Fruit fly (Drosophila melanogaster) whole organism, embryonic: ENCODE results near the gene Wwox.

ENCODE experiments used
- Atf3 ChIP-seq: fragments of 200-800 bp; sonication (Bioruptor generic); optimal IDR thresholded peaks from 3 replicates; lab custom pipeline; 2016; ENCODE audit warnings: missing biosample characterization, missing genetic modification characterization
- BtbVII ChIP-seq: fragments of 200-800 bp; sonication (Bioruptor generic); optimal IDR thresholded peaks from 3 replicates; lab custom pipeline; 2017; ENCODE audit warnings: missing biosample characterization, mild to moderate bottlenecking, missing genetic modification characterization
- CG10543 ChIP-seq: fragments of 200-800 bp; sonication (Bioruptor generic); optimal IDR thresholded peaks from 3 replicates; lab custom pipeline; 2017; ENCODE audit warnings: missing biosample characterization, mild to moderate bottlenecking, missing genetic modification characterization, moderate library complexity
- CG10979 ChIP-seq: fragments of 200-800 bp; sonication (Bioruptor generic); optimal IDR thresholded peaks from 2 replicates; lab custom pipeline; 2018; ENCODE audit warnings: missing biosample characterization, mild to moderate bottlenecking, missing genetic modification characterization, moderate library complexity
- CG11504 ChIP-seq: fragments of 200-800 bp; sonication (Bioruptor generic); optimal IDR thresholded peaks from 3 replicates; lab custom pipeline; 2019; ENCODE audit warnings: missing biosample characterization, mild to moderate bottlenecking, missing genetic modification characterization, moderate library complexity
- CG12769 ChIP-seq: fragments of 200-800 bp; sonication (Bioruptor generic); optimal IDR thresholded peaks from 2 replicates; lab custom pipeline; 2019; ENCODE audit warnings: missing biosample characterization, mild to moderate bottlenecking, missing genetic modification characterization, moderate library complexity
- CG13287 ChIP-seq: fragments of 200-800 bp; sonication (Bioruptor generic); IDR thresholded peaks from 2 replicates; pipeline ENCODE4 v1.3.6; 2022; ENCODE audit warnings: missing biosample characterization, missing genetic modification characterization; ENCODE audit not compliant: partially characterized antibody
- CG13894 ChIP-seq: fragments of 200-800 bp; sonication (Bioruptor generic); optimal IDR thresholded peaks from 3 replicates; lab custom pipeline; 2018; ENCODE audit warnings: missing biosample characterization, mild to moderate bottlenecking, missing genetic modification characterization, moderate library complexity
- CG14710 ChIP-seq: fragments of 200-800 bp; sonication (Bioruptor generic); optimal IDR thresholded peaks from 3 replicates; lab custom pipeline; 2019; ENCODE audit warnings: missing biosample characterization, mild to moderate bottlenecking, missing genetic modification characterization, moderate library complexity
- CG15514 ChIP-seq: fragments of 200-800 bp; sonication (Bioruptor generic); optimal IDR thresholded peaks from 3 replicates; lab custom pipeline; 2017; ENCODE audit warnings: missing biosample characterization, missing genetic modification characterization, mild to moderate bottlenecking, moderate library complexity, missing genetic modification reagents
- CG1603 ChIP-seq: fragments of 200-800 bp; sonication (Bioruptor generic); optimal IDR thresholded peaks from 2 replicates; lab custom pipeline; 2019; ENCODE audit warnings: missing biosample characterization, mild to moderate bottlenecking, missing genetic modification characterization, moderate library complexity
- CG2116 ChIP-seq: fragments of 200-800 bp; sonication (Bioruptor generic); optimal IDR thresholded peaks from 3 replicates; lab custom pipeline; 2018; ENCODE audit warnings: missing biosample characterization, mild to moderate bottlenecking, missing genetic modification characterization
- CG2199 ChIP-seq: fragments of 200-800 bp; sonication (Bioruptor generic); IDR thresholded peaks from 3 replicates; pipeline ENCODE4 v1.3.6; 2022; ENCODE audit warnings: missing biosample characterization, missing genetic modification characterization
- CG30403 ChIP-seq: fragments of 200-800 bp; sonication (Bioruptor generic); optimal IDR thresholded peaks from 3 replicates; lab custom pipeline; 2016; ENCODE audit warnings: missing biosample characterization, missing genetic modification characterization
- CG3163 ChIP-seq: fragments of 200-800 bp; sonication (Bioruptor generic); optimal IDR thresholded peaks from 3 replicates; lab custom pipeline; 2016; ENCODE audit warnings: missing biosample characterization, missing genetic modification characterization
- CG5180 ChIP-seq: fragments of 200-800 bp; sonication (Bioruptor generic); optimal IDR thresholded peaks from 3 replicates; lab custom pipeline; 2017; ENCODE audit warnings: missing biosample characterization, missing genetic modification characterization, mild to moderate bottlenecking, moderate library complexity, missing genetic modification reagents
- CG5245 ChIP-seq: fragments of 200-800 bp; sonication (Bioruptor generic); optimal IDR thresholded peaks from 3 replicates; lab custom pipeline; 2016; ENCODE audit warnings: missing biosample characterization, missing genetic modification characterization
- CG6813 ChIP-seq: fragments of 200-800 bp; sonication (Bioruptor generic); optimal IDR thresholded peaks from 2 replicates; lab custom pipeline; 2017; ENCODE audit warnings: missing biosample characterization, missing genetic modification characterization, mild to moderate bottlenecking, moderate library complexity, missing genetic modification reagents
- CHES-1-like ChIP-seq: fragments of 200-800 bp; sonication (Bioruptor generic); optimal IDR thresholded peaks from 2 replicates; lab custom pipeline; 2016; ENCODE audit warnings: missing biosample characterization, missing genetic modification characterization
- CTCF ChIP-seq: fragments of 200-800 bp; sonication (Bioruptor generic); optimal IDR thresholded peaks from 2 replicates; lab custom pipeline; 2017; ENCODE audit warnings: missing biosample characterization, mild to moderate bottlenecking, missing genetic modification characterization, moderate library complexity
- Deaf1 ChIP-seq: fragments of 200-800 bp; optimal IDR thresholded peaks from 3 replicates; lab custom pipeline; 2019; ENCODE audit warnings: missing biosample characterization, mild to moderate bottlenecking, missing genetic modification characterization, moderate library complexity
- Doc2 ChIP-seq: fragments of 200-800 bp; sonication (Bioruptor generic); IDR thresholded peaks from 2 replicates; pipeline ENCODE4 v1.3.6; 2022; ENCODE audit warnings: missing biosample characterization, missing genetic modification characterization
- H2.0 ChIP-seq: fragments of 200-800 bp; sonication (Bioruptor generic); IDR thresholded peaks from 2 replicates; pipeline ENCODE4 v1.3.6; 2022; ENCODE audit warnings: missing biosample characterization, missing genetic modification characterization
- Hand ChIP-seq: fragments of 200-800 bp; sonication (Bioruptor generic); optimal IDR thresholded peaks from 2 replicates; lab custom pipeline; 2017; ENCODE audit warnings: mild to moderate bottlenecking, missing biosample characterization, missing genetic modification reagents, missing genetic modification characterization
- Hsf ChIP-seq: fragments of 200-800 bp; sonication (Bioruptor generic); optimal IDR thresholded peaks from 3 replicates; lab custom pipeline; 2016; ENCODE audit warnings: missing biosample characterization, missing genetic modification characterization
- Jarid2 ChIP-seq: fragments of 200-800 bp; sonication (Bioruptor generic); optimal IDR thresholded peaks from 3 replicates; lab custom pipeline; 2017; ENCODE audit warnings: mild to moderate bottlenecking, missing biosample characterization, missing genetic modification reagents, missing genetic modification characterization
- Mad ChIP-seq: fragments of 200-800 bp; sonication (Bioruptor generic); optimal IDR thresholded peaks from 2 replicates; lab custom pipeline; 2016; ENCODE audit warnings: missing biosample characterization, missing genetic modification characterization
- Med ChIP-seq: fragments of 200-800 bp; sonication (Bioruptor generic); peaks from one replicate; lab custom pipeline; 2016; ENCODE audit warnings: missing biosample characterization, missing genetic modification characterization, mild to moderate bottlenecking, inconsistent platforms, moderate library complexity
- NC2β ChIP-seq: fragments of 200-800 bp; sonication (Bioruptor generic); optimal IDR thresholded peaks from 2 replicates; lab custom pipeline; 2016; ENCODE audit warnings: missing biosample characterization, missing genetic modification characterization
- Opbp ChIP-seq: fragments of 200-800 bp; sonication (Bioruptor generic); IDR thresholded peaks from 3 replicates; pipeline ENCODE4 v1.3.6; 2022; ENCODE audit warnings: missing biosample characterization, missing genetic modification characterization; ENCODE audit not compliant: partially characterized antibody
- Pdp1 ChIP-seq, 2 experiments: fragments of 200-800 bp; sonication (Bioruptor generic); optimal IDR thresholded peaks; 3 replicates each; lab custom pipeline; 2016; ENCODE audit warnings: missing biosample characterization in 2 of 2, missing genetic modification characterization in 2 of 2, mild to moderate bottlenecking in 1 of 2, moderate library complexity in 1 of 2
- Rfx ChIP-seq: fragments of 200-800 bp; sonication (Bioruptor generic); IDR thresholded peaks from 2 replicates; pipeline ENCODE4 v1.3.6; 2022; ENCODE audit warnings: missing biosample characterization, missing genetic modification characterization
- Sox102F ChIP-seq: fragments of 200-800 bp; sonication (Bioruptor generic); optimal IDR thresholded peaks from 2 replicates; lab custom pipeline; 2018; ENCODE audit warnings: missing biosample characterization, mild to moderate bottlenecking, missing genetic modification characterization, moderate library complexity
- Trl ChIP-seq, 3 experiments: fragments of >200 bp in 2 of 3; fragments of 200-800 bp in 1 of 3; sonication (Bioruptor generic) in 1 of 3; optimal IDR thresholded peaks; 2 replicates in 1 of 3; 3 replicates in 2 of 3; lab custom pipeline; 2016 to 2017; ENCODE audit warnings: missing biosample characterization in 1 of 3, missing genetic modification characterization in 1 of 3
- Vsx1 ChIP-seq: fragments of 200-800 bp; sonication (Bioruptor generic); optimal IDR thresholded peaks from 2 replicates; lab custom pipeline; 2017; ENCODE audit warnings: missing biosample characterization, mild to moderate bottlenecking, missing genetic modification characterization, missing genetic modification reagents
- abd-A ChIP-seq: fragments of 200-800 bp; sonication (Bioruptor generic); optimal IDR thresholded peaks from 3 replicates; lab custom pipeline; 2019; ENCODE audit warnings: missing biosample characterization, mild to moderate bottlenecking, missing genetic modification characterization, moderate library complexity
- bcd ChIP-seq: fragments of 200-800 bp; sonication (Bioruptor generic); optimal IDR thresholded peaks from 2 replicates; lab custom pipeline; 2017; ENCODE audit warnings: missing biosample characterization, mild to moderate bottlenecking, missing genetic modification characterization
- chif ChIP-seq, 2 experiments: fragments of 200-800 bp; sonication (Bioruptor generic); optimal IDR thresholded peaks; 3 replicates each; lab custom pipeline; 2016; ENCODE audit warnings: missing biosample characterization in 2 of 2, missing genetic modification characterization in 2 of 2
- chinmo ChIP-seq: fragments of 200-800 bp; sonication (Bioruptor generic); IDR thresholded peaks from 4 replicates; pipeline ENCODE4 v1.3.6; 2022; ENCODE audit warnings: missing biosample characterization, missing genetic modification characterization; ENCODE audit not compliant: partially characterized antibody
- ci ChIP-seq: fragments of 200-800 bp; sonication (Bioruptor generic); IDR thresholded peaks from 3 replicates; pipeline ENCODE4 v1.3.6; 2022; ENCODE audit warnings: missing biosample characterization, missing genetic modification characterization
- danr ChIP-seq: fragments of 200-800 bp; sonication (Bioruptor generic); IDR thresholded peaks from 2 replicates; pipeline ENCODE4 v1.3.6; 2022; ENCODE audit warnings: missing biosample characterization, missing genetic modification characterization
- ewg ChIP-seq: fragments of 200-800 bp; sonication (Bioruptor generic); optimal IDR thresholded peaks from 3 replicates; lab custom pipeline; 2017; ENCODE audit warnings: mild to moderate bottlenecking, missing biosample characterization, missing genetic modification reagents, missing genetic modification characterization
- gsb ChIP-seq: fragments of 200-800 bp; sonication (Bioruptor generic); IDR thresholded peaks from 2 replicates; pipeline ENCODE4 v1.3.6; 2022; ENCODE audit warnings: missing biosample characterization, missing genetic modification characterization
- jigr1 ChIP-seq: fragments of 200-800 bp; sonication (Bioruptor generic); IDR thresholded peaks from 3 replicates; pipeline ENCODE4 v1.3.6; 2022; ENCODE audit warnings: missing biosample characterization, missing genetic modification characterization
- lola ChIP-seq, 3 experiments: fragments of >200 bp in 2 of 3; fragments of 200-800 bp in 1 of 3; sonication (Bioruptor generic) in 1 of 3; optimal IDR thresholded peaks; 2 replicates each; lab custom pipeline; 2017 to 2019; ENCODE audit warnings: missing biosample characterization in 3 of 3, missing genetic modification characterization in 3 of 3, mild to moderate bottlenecking in 1 of 3, moderate library complexity in 1 of 3
- sd ChIP-seq: fragments of 200-800 bp; sonication (Bioruptor generic); optimal IDR thresholded peaks from 3 replicates; lab custom pipeline; 2018; ENCODE audit warnings: missing biosample characterization, mild to moderate bottlenecking, missing genetic modification characterization, moderate library complexity
- sens ChIP-seq: fragments of 200-800 bp; sonication (Bioruptor generic); peaks from one replicate; lab custom pipeline; 2016; ENCODE audit warnings: missing biosample characterization, missing genetic modification characterization
- seq ChIP-seq: fragments of 200-800 bp; sonication (Bioruptor generic); IDR thresholded peaks from 2 replicates; pipeline ENCODE4 v1.3.6; 2022; ENCODE audit warnings: missing biosample characterization, missing genetic modification characterization
- trh ChIP-seq: fragments of 200-800 bp; sonication (Bioruptor generic); optimal IDR thresholded peaks from 2 replicates; lab custom pipeline; 2016; ENCODE audit warnings: missing biosample characterization, missing genetic modification characterization

Gene Wwox

dm6 chr2L:8024325-8024724 lies 20.2 kb upstream of the Wwox start:
- TF ChIP-seq CG2199 (GFP tag; lab: Robert Waterston, UW) (0 out of 3 replicates have a peak, but pooled peaks have one; percentile 50), Hand (GFP tag; lab: Kevin White, UChicago) (no peak), CHES-1-like (GFP tag; lab: Kevin White, UChicago) (no peak), danr (GFP tag; lab: Robert Waterston, UW) (no peak), Doc2 (no peak), Sox102F (GFP tag; lab: Kevin White, UChicago) (no peak), CG5245 (no peak), Vsx1 (GFP tag; lab: Kevin White, UChicago) (no peak), lola (GFP tag; optimal IDR thresholded peaks at IDR 0.05; lab: Kevin White, UChicago) (no peak), Opbp (GFP tag; lab: Robert Waterston, UW) (no peak), CTCF (GFP tag; lab: Kevin White, UChicago) (peak; percentile 83), CG10979 (tag; lab: Kevin White, UChicago) (peak; percentile 47), sens (peak; percentile 1), chinmo (GFP tag; lab: Robert Waterston, UW) (0 out of 4 replicates have a peak, but pooled peaks have one; percentile 1), Rfx (GFP tag; lab: Robert Waterston, UW) (no peak), CG6813 (GFP tag; lab: Kevin White, UChicago) (no peak), H2.0 (no peak), Mad (GFP tag; lab: Kevin White, UChicago) (no peak), CG3163 (GFP tag; lab: Kevin White, UChicago) (no peak), seq (GFP tag; lab: Robert Waterston, UW) (no peak), bcd (no peak), NC2β (no peak), CG2116 (GFP tag; lab: Kevin White, UChicago) (no peak), gsb (GFP tag; lab: Robert Waterston, UW) (no peak), Atf3 (no peak)

- TF ChIP-seq ewg (GFP tag; lab: Kevin White, UChicago) (no peak), BtbVII (GFP tag; lab: Kevin White, UChicago) (peak; percentile 41), Hsf (GFP tag; lab: Kevin White, UChicago) (no peak), ci (GFP tag; lab: Robert Waterston, UW) (peak; percentile 38; the same call in 1 of the 3 replicates), CG13287 (GFP tag; lab: Robert Waterston, UW) (peak; percentile 46), CG1603 (tag; lab: Kevin White, UChicago) (no peak), CG13894 (tag; lab: Kevin White, UChicago) (peak; percentile 38), CG11504 (tag; lab: Kevin White, UChicago) (peak; percentile 12), abd-A (tag; lab: Kevin White, UChicago) (peak; percentile 27), CG12769 (tag; lab: Kevin White, UChicago) (peak; percentile 1), Trl (optimal IDR thresholded peaks at IDR 0.05; lab: Kevin White, UChicago) (peak; percentile 4 to 58), Trl (GFP tag; optimal IDR thresholded peaks at IDR 0.05; lab: Kevin White, UChicago) (no peak), chinmo (GFP tag; lab: Robert Waterston, UW) (peak; percentile 88; the same call in 3 of the 4 replicates), Pdp1 (GFP tag; optimal IDR thresholded peaks at IDR 0.05; lab: Kevin White, UChicago) (peak in 1 of 2 experiments; percentile 8), Med (GFP tag; lab: Kevin White, UChicago) (peak; percentile 70), jigr1 (no peak), chif (GFP tag; optimal IDR thresholded peaks at IDR 0.05; lab: Kevin White, UChicago) (no peak), trh (GFP tag; lab: Kevin White, UChicago) (no peak), sd (tag; lab: Kevin White, UChicago) (peak; percentile 81), CG2199 (GFP tag; lab: Robert Waterston, UW) (0 out of 3 replicates have a peak, but pooled peaks have one; percentile 61), CG30403 (GFP tag; lab: Kevin White, UChicago) (no peak), Jarid2 (GFP tag; lab: Kevin White, UChicago) (peak; percentile 59), CG15514 (GFP tag; lab: Kevin White, UChicago) (peak; percentile 9), CG14710 (tag; lab: Kevin White, UChicago) (no peak), Deaf1 (tag; lab: Kevin White, UChicago) (peak; percentile 39), CG5180 (GFP tag; lab: Kevin White, UChicago) (no peak), CG10543 (peak; percentile 40)
Measured at dm6 chr2L:8012551-8012950, 8.5 kb upstream of the Wwox start.
